Worm (Caenorhabditis elegans) whole organism, mixed stage, embryonic: ENCODE results near the gene M05D6.3.

ENCODE experiments used
- ceh-83 ChIP-seq: fragments of 200-800 bp; sonication (Bioruptor generic); optimal IDR thresholded peaks from 2 replicates; lab custom pipeline; 2018; ENCODE audit warnings: mild to moderate bottlenecking, missing genetic modification characterization, missing compliant biosample characterization
- ces-1 ChIP-seq: fragments of 150-350 bp; optimal IDR thresholded peaks from 2 replicates; lab custom pipeline; 2014; ENCODE audit warnings: missing biosample characterization, missing genetic modification reagents, missing genetic modification characterization
- mep-1 ChIP-seq: fragments of 150-350 bp; optimal IDR thresholded peaks from 2 replicates; lab custom pipeline; 2017; ENCODE audit warnings: missing biosample characterization, missing genetic modification reagents, missing genetic modification characterization, inconsistent platforms
- nhr-28 ChIP-seq: fragments of 150-350 bp; optimal IDR thresholded peaks from 2 replicates; lab custom pipeline; 2014; ENCODE audit warnings: missing biosample characterization, missing genetic modification characterization
- nhr-76 ChIP-seq: sonication (generic microtip); optimal IDR thresholded peaks from 2 replicates; lab custom pipeline; 2017; ENCODE audit warnings: missing biosample characterization, missing genetic modification characterization
- unc-120 ChIP-seq: sonication (generic microtip); optimal IDR thresholded peaks from 2 replicates; lab custom pipeline; 2017; ENCODE audit warnings: missing genetic modification characterization, missing compliant biosample characterization; ENCODE audit not compliant: poor library complexity, severe bottlenecking
- unc-39 ChIP-seq: fragments of 150-350 bp; optimal IDR thresholded peaks from 2 replicates; lab custom pipeline; 2014; ENCODE audit warnings: missing biosample characterization, missing genetic modification characterization
- unc-62 ChIP-seq: fragments of 150-350 bp; optimal IDR thresholded peaks from 2 replicates; lab custom pipeline; 2014; ENCODE audit warnings: missing biosample characterization, missing genetic modification reagents, missing genetic modification characterization

ce11 chrII:8479337-8479736 is 3.8 kb downstream of the M05D6.3 start:
- TF ChIP-seq nhr-76 (no peak), unc-62 (no peak), unc-120 (tag; lab: Kevin White, UChicago) (no peak), mep-1 (tag; lab: Kevin White, UChicago) (no peak), ceh-83 (no peak), nhr-28 (tag; lab: Kevin White, UChicago) (no peak), ces-1 (GFP tag; lab: Kevin White, UChicago) (no peak), unc-39 (tag; lab: Kevin White, UChicago) (no peak)
